Worm (Caenorhabditis elegans): ENCODE data around the gene C44H4.8.

C44H4.8 gene

DNA sequence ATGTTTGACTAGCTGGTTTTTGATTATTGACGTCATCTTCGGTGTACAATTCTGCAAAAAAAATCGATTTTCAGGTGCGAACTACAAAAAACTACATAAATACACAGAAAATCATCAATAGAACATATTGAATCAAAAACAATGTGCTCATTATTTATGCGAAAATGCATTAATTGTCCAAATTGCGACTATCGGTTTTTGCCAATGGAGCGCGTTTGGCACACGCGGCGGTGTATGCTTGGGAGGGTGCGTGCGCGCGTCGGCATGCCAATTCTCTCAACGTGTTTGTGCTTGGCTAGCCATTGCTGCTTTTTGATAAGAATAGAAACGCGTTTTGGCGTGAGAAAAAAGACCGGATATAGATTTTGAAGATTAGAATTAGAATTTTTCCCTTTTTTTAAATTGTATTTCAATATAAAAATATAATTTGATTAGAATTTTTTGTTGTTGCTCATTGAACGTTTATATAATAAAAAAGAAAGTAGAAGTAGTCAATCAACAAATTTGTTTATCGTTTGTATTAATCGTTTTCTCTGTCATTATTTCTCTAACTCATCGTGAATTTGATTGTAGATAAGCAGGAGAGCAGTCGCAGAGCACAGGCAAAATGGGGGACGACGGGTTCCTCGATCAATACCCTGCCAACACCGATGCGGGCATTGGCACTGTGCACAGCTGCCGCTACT, 5.7 kb upstream of the C44H4.8 start, which contains the start of the genes C44H4.4 and tap-1:
C44H4.4 (minus strand) TSS at position 51 of the 686 bp plus-strand sequence.
tap-1 (plus strand) TSS at position 574 of the 686 bp plus-strand sequence.
- no peak for TF ChIP-seq ctbp-1 (GFP tag; IDR thresholded peaks at IDR 0.05)
- TF ChIP-seq dmd-8 (GFP tag; IDR thresholded peaks at IDR 0.05) = no peak
- no peak for TF ChIP-seq tra-1 (GFP tag; IDR thresholded peaks at IDR 0.05)
- peak; percentile 90 for TF ChIP-seq mxl-3 (GFP tag; optimal IDR thresholded peaks at IDR 0.05)
- peak; percentile 98 for TF ChIP-seq aha-1 (tag)
- no peak for TF ChIP-seq mxl-2 (GFP tag; conservative IDR thresholded peaks at IDR 0.05)
- TF ChIP-seq nhr-11 (tag; optimal IDR thresholded peaks at IDR 0.05) = no peak
- TF ChIP-seq nhr-48 (tag; optimal IDR thresholded peaks at IDR 0.05) = no peak
- TF ChIP-seq Y75B8A.6 (GFP tag; IDR thresholded peaks at IDR 0.05) = no peak
- peak; percentile 7; the same call in 1 of the 2 replicates for TF ChIP-seq hmg-1.1 (GFP tag; IDR thresholded peaks at IDR 0.05)
- TF ChIP-seq dmd-6 (GFP tag; IDR thresholded peaks at IDR 0.05) = peak; percentile 55
- no peak for TF ChIP-seq ceh-62 (tag; optimal IDR thresholded peaks at IDR 0.05)
- no peak for TF ChIP-seq T20F7.1 (GFP tag; optimal IDR thresholded peaks at IDR 0.05)
- TF ChIP-seq T26A8.4 (GFP tag; IDR thresholded peaks at IDR 0.05) = no peak
- no peak for TF ChIP-seq nhr-102 (tag; optimal IDR thresholded peaks at IDR 0.05)
- no peak for TF ChIP-seq Y5F2A.4 (GFP tag; optimal IDR thresholded peaks at IDR 0.05)
- TF ChIP-seq lin-13 (GFP tag; optimal IDR thresholded peaks at IDR 0.05) = no peak
- peak; percentile 32 for TF ChIP-seq rbr-2 (tag; optimal IDR thresholded peaks at IDR 0.05)
- peak; percentile 16 for TF ChIP-seq nhr-28 (tag; optimal IDR thresholded peaks at IDR 0.05)
- no peak for TF ChIP-seq snpc-4 (tag; optimal IDR thresholded peaks at IDR 0.05)
- no peak for TF ChIP-seq lin-29 (GFP tag; IDR thresholded peaks at IDR 0.05)
- TF ChIP-seq saeg-2 (GFP tag; IDR thresholded peaks at IDR 0.05) = no peak
- no peak for TF ChIP-seq snpc-1.2 (GFP tag; IDR thresholded peaks at IDR 0.05)
- peak in 1 of 2 experiments; percentile 29 for TF ChIP-seq lsy-2 (tag; optimal IDR thresholded peaks at IDR 0.05)
- no peak for TF ChIP-seq mes-2 (tag; optimal IDR thresholded peaks at IDR 0.05; ENCODE audit: poor library complexity, severe bottlenecking)
- TF ChIP-seq vab-7 (GFP tag; IDR thresholded peaks at IDR 0.05) = no peak
- no peak for TF ChIP-seq daf-16 (GFP tag; optimal IDR thresholded peaks at IDR 0.05)
- peak; percentile 59 for TF ChIP-seq daf-16 (tag; optimal IDR thresholded peaks at IDR 0.05)
- TF ChIP-seq hif-1 (tag; optimal IDR thresholded peaks at IDR 0.05) = no peak
- TF ChIP-seq tag-97 (GFP tag; IDR thresholded peaks at IDR 0.05) = no peak
- TF ChIP-seq hlh-11 (tag; optimal IDR thresholded peaks at IDR 0.05) = peak; percentile 46
- peak; percentile 67 for TF ChIP-seq mep-1 (tag; optimal IDR thresholded peaks at IDR 0.05)
- TF ChIP-seq egl-43 (GFP tag; IDR thresholded peaks at IDR 0.05) = no peak
- TF ChIP-seq unc-130 (GFP tag; optimal IDR thresholded peaks at IDR 0.05) = no peak
- TF ChIP-seq hlh-30 (tag; optimal IDR thresholded peaks at IDR 0.05; ENCODE audit: insufficient read depth) = peak; percentile 50
- no peak for TF ChIP-seq ZK546.5 (tag; optimal IDR thresholded peaks at IDR 0.05)
- no peak for TF ChIP-seq F49E8.2 (tag; optimal IDR thresholded peaks at IDR 0.05; ENCODE audit: borderline replicate concordance)
- no peak for TF ChIP-seq aly-2 (tag; optimal IDR thresholded peaks at IDR 0.05)
- peak; percentile 38 to 64 for TF ChIP-seq mdl-1 (tag; optimal IDR thresholded peaks at IDR 0.05)
- no peak for TF ChIP-seq ces-1 (GFP tag; optimal IDR thresholded peaks at IDR 0.05)
- peak; percentile 0 for TF ChIP-seq pqm-1 (tag; optimal IDR thresholded peaks at IDR 0.05)
- no peak for TF ChIP-seq unc-39 (tag; optimal IDR thresholded peaks at IDR 0.05)
- no peak for TF ChIP-seq jun-1 (tag; optimal IDR thresholded peaks at IDR 0.05)
